Worm (Caenorhabditis elegans) whole organism, L1 larva: ENCODE measurements around the gene mxl-3.

Experiments used
- efl-3 ChIP-seq: fragments of 200-800 bp; sonication (Bioruptor generic); optimal IDR thresholded peaks from 2 replicates; lab custom pipeline; 2018; ENCODE audit warnings: mild to moderate bottlenecking, missing genetic modification characterization, missing compliant biosample characterization
- elt-3 ChIP-seq, 6 experiments: fragments of 150-350 bp in 1 of 6; sonication (generic microtip); optimal IDR thresholded peaks; 2 replicates each; lab custom pipeline; 2017 to 2018; ENCODE audit warnings: missing biosample characterization in 6 of 6, missing genetic modification characterization in 6 of 6, inconsistent platforms in 1 of 6
- fkh-4 ChIP-seq: sonication (generic microtip); optimal IDR thresholded peaks from 2 replicates; lab custom pipeline; 2016; ENCODE audit warnings: missing compliant biosample characterization, missing genetic modification characterization, borderline replicate concordance
- irx-1 ChIP-seq: sonication (generic microtip); optimal IDR thresholded peaks from 2 replicates; lab custom pipeline; 2016; ENCODE audit warnings: missing genetic modification characterization, missing compliant biosample characterization
- lin-14 ChIP-seq: fragments of 200-800 bp; sonication (Bioruptor generic); optimal IDR thresholded peaks from 2 replicates; lab custom pipeline; 2018; ENCODE audit warnings: mild to moderate bottlenecking, missing genetic modification characterization, moderate library complexity, missing compliant biosample characterization
- lin-15B ChIP-seq: fragments of 150-350 bp; sonication (generic microtip); optimal IDR thresholded peaks from 3 replicates; lab custom pipeline; 2014; ENCODE audit warnings: missing biosample characterization, missing genetic modification characterization
- lir-3 ChIP-seq: sonication (generic microtip); optimal IDR thresholded peaks from 2 replicates; lab custom pipeline; 2016; ENCODE audit warnings: mild to moderate bottlenecking, missing genetic modification characterization, moderate library complexity, missing compliant biosample characterization; ENCODE audit not compliant: poor library complexity
- lsy-2 ChIP-seq, 2 experiments: fragments of 150-350 bp; optimal IDR thresholded peaks; 2 replicates each; lab custom pipeline; 2014; ENCODE audit warnings: missing biosample characterization in 2 of 2, missing genetic modification characterization in 2 of 2
- nhr-11 ChIP-seq: fragments of 150-350 bp; optimal IDR thresholded peaks from 2 replicates; lab custom pipeline; 2014; ENCODE audit warnings: missing biosample characterization, missing genetic modification characterization
- nhr-76 ChIP-seq: sonication (generic microtip); optimal IDR thresholded peaks from 2 replicates; lab custom pipeline; 2017; ENCODE audit warnings: missing biosample characterization, missing genetic modification characterization
- tbx-2 ChIP-seq: sonication (generic microtip); optimal IDR thresholded peaks from 2 replicates; lab custom pipeline; 2016; ENCODE audit warnings: missing genetic modification characterization, missing compliant biosample characterization
- unc-62 ChIP-seq: fragments of 150-350 bp; optimal IDR thresholded peaks from 2 replicates; lab custom pipeline; 2014; ENCODE audit warnings: missing biosample characterization, missing genetic modification reagents, missing genetic modification characterization

ce11 chrX:13340970-13341369 lies 9.6 kb downstream of the mxl-3 start:
- TF ChIP-seq fkh-4 (tag; lab: Kevin White, UChicago) (no peak), lin-15B (tag; lab: Kevin White, UChicago) (no peak), lin-14 (GFP tag; lab: Kevin White, UChicago) (peak; percentile 81), efl-3 (no peak), lir-3 (no peak), irx-1 (tag; lab: Kevin White, UChicago) (no peak), unc-62 (GFP tag; lab: Kevin White, UChicago) (no peak), nhr-76 (tag; lab: Kevin White, UChicago) (no peak), elt-3 (tag; optimal IDR thresholded peaks at IDR 0.05; lab: Kevin White, UChicago) (no peak), tbx-2 (tag; lab: Kevin White, UChicago) (no peak), nhr-11 (tag; lab: Kevin White, UChicago) (no peak), lsy-2 (tag; optimal IDR thresholded peaks at IDR 0.05; lab: Kevin White, UChicago) (peak; percentile 10 to 59)
